Fruit fly (Drosophila melanogaster) whole organism, pupa: ENCODE results near the gene CG43131.

Experiments used
- CG12605 ChIP-seq: fragments of 200-800 bp; sonication (Bioruptor generic); IDR thresholded peaks from 2 replicates; pipeline ENCODE4 v1.3.6; 2022; ENCODE audit warnings: missing biosample characterization, missing genetic modification characterization
- CG13204 ChIP-seq: fragments of 200-800 bp; sonication (Bioruptor generic); optimal IDR thresholded peaks from 2 replicates; lab custom pipeline; 2018; ENCODE audit warnings: missing biosample characterization, mild to moderate bottlenecking, missing genetic modification characterization, moderate library complexity
- CG32121 ChIP-seq: fragments of 200-800 bp; sonication (Bioruptor generic); IDR thresholded peaks from 2 replicates; pipeline ENCODE4 v1.3.6; 2022; ENCODE audit warnings: missing biosample characterization, missing genetic modification characterization
- CG34367 ChIP-seq: fragments of 200-800 bp; sonication (Bioruptor generic); optimal IDR thresholded peaks from 2 replicates; lab custom pipeline; 2018; ENCODE audit warnings: missing biosample characterization, mild to moderate bottlenecking, missing genetic modification characterization
- CG8159 ChIP-seq: fragments of 200-800 bp; sonication (Bioruptor generic); optimal IDR thresholded peaks from 3 replicates; lab custom pipeline; 2018; ENCODE audit warnings: missing biosample characterization, mild to moderate bottlenecking, missing genetic modification characterization, moderate library complexity
- CG9948 ChIP-seq: fragments of 200-800 bp; sonication (Bioruptor generic); optimal IDR thresholded peaks from 2 replicates; lab custom pipeline; 2018; ENCODE audit warnings: missing biosample characterization, mild to moderate bottlenecking, missing genetic modification characterization, moderate library complexity
- D1 ChIP-seq: fragments of 200-800 bp; sonication (Bioruptor generic); optimal IDR thresholded peaks from 2 replicates; lab custom pipeline; 2018; ENCODE audit warnings: missing biosample characterization, mild to moderate bottlenecking, missing genetic modification characterization, moderate library complexity
- EcR ChIP-seq: fragments of 200-800 bp; sonication (Bioruptor generic); optimal IDR thresholded peaks from 3 replicates; lab custom pipeline; 2019; ENCODE audit warnings: missing biosample characterization, missing genetic modification characterization, mild to moderate bottlenecking, moderate library complexity, missing genetic modification reagents
- Ets98B ChIP-seq: fragments of 200-800 bp; sonication (Bioruptor generic); IDR thresholded peaks from 2 replicates; pipeline ENCODE4 v1.3.6; 2022; ENCODE audit warnings: missing biosample characterization, missing genetic modification characterization
- Pif1A ChIP-seq: fragments of 200-800 bp; sonication (Bioruptor generic); optimal IDR thresholded peaks from 3 replicates; lab custom pipeline; 2016; ENCODE audit warnings: missing biosample characterization, missing genetic modification characterization
- Snoo ChIP-seq: fragments of 200-800 bp; sonication (Bioruptor generic); optimal IDR thresholded peaks from 3 replicates; lab custom pipeline; 2017; ENCODE audit warnings: missing biosample characterization, mild to moderate bottlenecking, missing genetic modification characterization, inconsistent platforms
- fd96Ca ChIP-seq: fragments of 200-800 bp; sonication (Bioruptor generic); IDR thresholded peaks from 3 replicates; pipeline ENCODE4 v1.3.6; 2022; ENCODE audit warnings: missing biosample characterization, missing genetic modification characterization
- gl ChIP-seq: fragments of 200-800 bp; sonication (Bioruptor generic); optimal IDR thresholded peaks from 2 replicates; lab custom pipeline; 2018; ENCODE audit warnings: missing biosample characterization, mild to moderate bottlenecking, missing genetic modification characterization
- rn ChIP-seq: fragments of 200-800 bp; sonication (Bioruptor generic); IDR thresholded peaks from 2 replicates; pipeline ENCODE4 v1.3.6; 2022; ENCODE audit warnings: missing biosample characterization, missing genetic modification characterization

- no peak for TF ChIP-seq rn (GFP tag; lab: Robert Waterston, UW)
- no peak for TF ChIP-seq CG9948
- TF ChIP-seq Pif1A = no peak
- no peak for TF ChIP-seq gl (tag; lab: Kevin White, UChicago)
- TF ChIP-seq fd96Ca (GFP tag; lab: Robert Waterston, UW) = no peak
- no peak for TF ChIP-seq CG34367 (tag; lab: Kevin White, UChicago)
- TF ChIP-seq CG12605 (GFP tag; lab: Robert Waterston, UW) = no peak
- TF ChIP-seq EcR (GFP tag; lab: Kevin White, UChicago) = no peak
- no peak for TF ChIP-seq CG13204 (GFP tag; lab: Kevin White, UChicago)
- no peak for TF ChIP-seq CG32121 (GFP tag; lab: Robert Waterston, UW)
- no peak for TF ChIP-seq Snoo
- no peak for TF ChIP-seq CG8159
- no peak for TF ChIP-seq D1 (tag; lab: Kevin White, UChicago)
- TF ChIP-seq Ets98B (GFP tag; lab: Robert Waterston, UW) = no peak
Measured at dm6 chr3R:5076835-5077710, 31.9 kb downstream of the CG43131 start.
